Worm (Caenorhabditis elegans): Measurements from ENCODE around the gene ubc-22.

The ubc-22 gene

ce11 chrX:8882162-8882561, 13.2 kb upstream of the ubc-22 start:
- TF ChIP-seq cog-1 (tag; optimal IDR thresholded peaks at IDR 0.05) (no peak), med-1 (GFP tag; optimal IDR thresholded peaks at IDR 0.05; ENCODE audit: insufficient read depth) (no peak), klf-2 (GFP tag; conservative IDR thresholded peaks at IDR 0.05) (no peak), ztf-23 (GFP tag; IDR thresholded peaks at IDR 0.05) (no peak), flt-1 (GFP tag; IDR thresholded peaks at IDR 0.05) (no peak), tab-1 (GFP tag; IDR thresholded peaks at IDR 0.05) (no peak), T22C8.4 (GFP tag; IDR thresholded peaks at IDR 0.05) (no peak), ztf-29 (GFP tag; IDR thresholded peaks at IDR 0.05) (no peak), ref-1 (GFP tag; conservative IDR thresholded peaks at IDR 0.05) (no peak)

- TF ChIP-seq ztf-29 (GFP tag; IDR thresholded peaks at IDR 0.05) (no peak), T22C8.4 (GFP tag; IDR thresholded peaks at IDR 0.05) (no peak), flt-1 (GFP tag; IDR thresholded peaks at IDR 0.05) (no peak), ztf-23 (GFP tag; IDR thresholded peaks at IDR 0.05) (no peak), klf-2 (GFP tag; conservative IDR thresholded peaks at IDR 0.05) (no peak), cog-1 (tag; optimal IDR thresholded peaks at IDR 0.05) (no peak), tab-1 (GFP tag; IDR thresholded peaks at IDR 0.05) (no peak)
These were observed 10.4 kb upstream of the ubc-22 start, which contains the start of gene C06E2.2 for ce11 chrX:8879349-8879748. TSS of gene C06E2.2 (plus strand) at chrX:8879649.

- no peak for TF ChIP-seq ztf-23 (GFP tag; IDR thresholded peaks at IDR 0.05)
These were observed 9.7 kb upstream of the ubc-22 start for ce11 chrX:8878709-8879108.

ce11 chrX:8877162-8877561, 8.2 kb upstream of the ubc-22 start:
- TF ChIP-seq ztf-29 (GFP tag; IDR thresholded peaks at IDR 0.05) (no peak), klf-2 (GFP tag; conservative IDR thresholded peaks at IDR 0.05) (no peak), T22C8.4 (GFP tag; IDR thresholded peaks at IDR 0.05) (no peak), tab-1 (GFP tag; IDR thresholded peaks at IDR 0.05) (no peak), ztf-23 (GFP tag; IDR thresholded peaks at IDR 0.05) (no peak), flt-1 (GFP tag; IDR thresholded peaks at IDR 0.05) (no peak), cog-1 (tag; optimal IDR thresholded peaks at IDR 0.05) (no peak), ref-1 (GFP tag; conservative IDR thresholded peaks at IDR 0.05) (no peak), med-1 (GFP tag; optimal IDR thresholded peaks at IDR 0.05; ENCODE audit: insufficient read depth) (no peak)

ce11 chrX:8875867-8876266, 6.9 kb upstream of the ubc-22 start:
- TF ChIP-seq med-1 (GFP tag; optimal IDR thresholded peaks at IDR 0.05; ENCODE audit: insufficient read depth) (no peak), ztf-23 (GFP tag; IDR thresholded peaks at IDR 0.05) (no peak), T22C8.4 (GFP tag; IDR thresholded peaks at IDR 0.05) (no peak), cog-1 (tag; optimal IDR thresholded peaks at IDR 0.05) (no peak), ztf-29 (GFP tag; IDR thresholded peaks at IDR 0.05) (no peak), klf-2 (GFP tag; conservative IDR thresholded peaks at IDR 0.05) (no peak), ref-1 (GFP tag; conservative IDR thresholded peaks at IDR 0.05) (no peak), flt-1 (GFP tag; IDR thresholded peaks at IDR 0.05) (no peak), tab-1 (GFP tag; IDR thresholded peaks at IDR 0.05) (no peak)

- TF ChIP-seq T22C8.4 (GFP tag; IDR thresholded peaks at IDR 0.05): no peak
- no peak for TF ChIP-seq klf-2 (GFP tag; conservative IDR thresholded peaks at IDR 0.05)
- no peak for TF ChIP-seq flt-1 (GFP tag; IDR thresholded peaks at IDR 0.05)
- TF ChIP-seq ref-1 (GFP tag; conservative IDR thresholded peaks at IDR 0.05): no peak
- no peak for TF ChIP-seq ztf-23 (GFP tag; IDR thresholded peaks at IDR 0.05)
- no peak for TF ChIP-seq ztf-29 (GFP tag; IDR thresholded peaks at IDR 0.05)
- TF ChIP-seq cog-1 (tag; optimal IDR thresholded peaks at IDR 0.05): no peak
- no peak for TF ChIP-seq tab-1 (GFP tag; IDR thresholded peaks at IDR 0.05)
- TF ChIP-seq med-1 (GFP tag; optimal IDR thresholded peaks at IDR 0.05; ENCODE audit: insufficient read depth): no peak
These were observed 5.8 kb upstream of the ubc-22 start, which contains the start of gene C06E2.1 for ce11 chrX:8874748-8875147. TSS of gene C06E2.1 (minus strand) at chrX:8874848.

DNA sequence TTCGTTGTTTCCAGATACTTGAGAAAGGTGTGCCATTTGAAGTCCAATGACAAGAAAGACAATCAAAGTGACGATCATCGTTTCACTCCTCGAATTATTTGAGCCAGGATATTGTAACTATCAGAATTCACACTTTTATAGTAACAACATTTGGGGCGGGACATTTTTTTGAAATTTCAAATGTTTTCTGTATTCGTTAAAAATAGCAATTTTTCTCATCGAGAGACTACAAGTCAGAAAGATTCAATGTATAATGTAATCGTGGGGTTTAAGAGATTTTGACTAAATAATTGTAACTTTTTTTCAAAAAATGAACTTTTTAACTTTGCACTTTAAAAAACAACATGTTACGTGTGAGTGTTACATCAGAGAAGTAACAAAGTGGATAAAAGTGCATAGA, 2.4 kb downstream of the ubc-22 start, which contains the start of gene ins-9:
ins-9 (minus strand) TSS at position 101 of the 400 bp plus-strand sequence.
- TF ChIP-seq cog-1 (tag; optimal IDR thresholded peaks at IDR 0.05) (no peak), T22C8.4 (GFP tag; IDR thresholded peaks at IDR 0.05) (no peak), med-1 (GFP tag; optimal IDR thresholded peaks at IDR 0.05; ENCODE audit: insufficient read depth) (no peak), flt-1 (GFP tag; IDR thresholded peaks at IDR 0.05) (no peak), ztf-29 (GFP tag; IDR thresholded peaks at IDR 0.05) (no peak), klf-2 (GFP tag; conservative IDR thresholded peaks at IDR 0.05) (no peak), ztf-23 (GFP tag; IDR thresholded peaks at IDR 0.05) (no peak), tab-1 (GFP tag; IDR thresholded peaks at IDR 0.05) (no peak), ref-1 (GFP tag; conservative IDR thresholded peaks at IDR 0.05) (no peak)

DNA sequence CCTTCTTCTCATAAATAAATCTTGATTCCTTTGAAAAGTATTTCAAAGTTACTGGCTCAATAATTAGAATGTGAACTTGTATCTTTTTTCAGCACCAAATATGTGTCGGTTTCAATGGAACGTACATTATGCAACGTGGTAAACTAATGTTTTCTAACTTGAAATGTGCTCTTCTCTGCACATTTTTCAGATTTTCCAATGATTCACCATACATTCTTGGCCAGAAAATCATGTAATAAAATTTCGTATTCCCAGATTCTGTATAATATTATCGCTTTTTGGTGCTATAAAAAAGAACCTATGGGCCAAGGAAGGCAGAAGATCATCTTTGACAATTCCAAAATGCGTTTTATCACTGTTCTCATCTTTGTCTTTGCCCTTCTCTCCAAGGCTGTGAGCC, 8.0 kb downstream of the ubc-22 start, which contains the start of gene C06E2.9:
C06E2.9 (plus strand) TSS at position 301 of the 400 bp plus-strand sequence.
- TF ChIP-seq tab-1 (GFP tag; IDR thresholded peaks at IDR 0.05) (no peak), ztf-23 (GFP tag; IDR thresholded peaks at IDR 0.05) (no peak), flt-1 (GFP tag; IDR thresholded peaks at IDR 0.05) (no peak), T22C8.4 (GFP tag; IDR thresholded peaks at IDR 0.05) (no peak), ref-1 (GFP tag; conservative IDR thresholded peaks at IDR 0.05) (no peak), ztf-29 (GFP tag; IDR thresholded peaks at IDR 0.05) (no peak)

DNA sequence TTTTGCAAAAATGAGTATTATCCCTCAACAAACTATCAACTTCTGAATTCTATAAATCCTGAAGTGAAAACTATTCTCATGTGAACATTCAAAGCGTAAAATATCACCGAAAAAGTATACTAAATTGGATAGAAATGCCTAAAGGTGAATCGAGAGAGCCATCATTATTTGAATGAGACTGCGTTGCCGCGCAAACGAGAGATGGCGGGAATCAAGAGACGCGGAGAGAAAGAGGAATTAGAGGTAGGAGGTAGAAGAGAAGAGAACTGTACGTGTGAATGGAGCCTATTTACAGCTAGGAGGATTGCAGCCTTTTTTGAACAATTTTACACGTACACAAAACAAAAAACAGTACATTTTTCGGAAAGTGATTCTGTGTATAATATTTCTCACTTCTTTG, 9.4 kb downstream of the ubc-22 start:
- TF ChIP-seq flt-1 (GFP tag; IDR thresholded peaks at IDR 0.05): no peak
- TF ChIP-seq ztf-23 (GFP tag; IDR thresholded peaks at IDR 0.05): no peak
- TF ChIP-seq klf-2 (GFP tag; conservative IDR thresholded peaks at IDR 0.05): no peak
- TF ChIP-seq tab-1 (GFP tag; IDR thresholded peaks at IDR 0.05): no peak
- TF ChIP-seq cog-1 (tag; optimal IDR thresholded peaks at IDR 0.05): no peak
- TF ChIP-seq T22C8.4 (GFP tag; IDR thresholded peaks at IDR 0.05): no peak

DNA sequence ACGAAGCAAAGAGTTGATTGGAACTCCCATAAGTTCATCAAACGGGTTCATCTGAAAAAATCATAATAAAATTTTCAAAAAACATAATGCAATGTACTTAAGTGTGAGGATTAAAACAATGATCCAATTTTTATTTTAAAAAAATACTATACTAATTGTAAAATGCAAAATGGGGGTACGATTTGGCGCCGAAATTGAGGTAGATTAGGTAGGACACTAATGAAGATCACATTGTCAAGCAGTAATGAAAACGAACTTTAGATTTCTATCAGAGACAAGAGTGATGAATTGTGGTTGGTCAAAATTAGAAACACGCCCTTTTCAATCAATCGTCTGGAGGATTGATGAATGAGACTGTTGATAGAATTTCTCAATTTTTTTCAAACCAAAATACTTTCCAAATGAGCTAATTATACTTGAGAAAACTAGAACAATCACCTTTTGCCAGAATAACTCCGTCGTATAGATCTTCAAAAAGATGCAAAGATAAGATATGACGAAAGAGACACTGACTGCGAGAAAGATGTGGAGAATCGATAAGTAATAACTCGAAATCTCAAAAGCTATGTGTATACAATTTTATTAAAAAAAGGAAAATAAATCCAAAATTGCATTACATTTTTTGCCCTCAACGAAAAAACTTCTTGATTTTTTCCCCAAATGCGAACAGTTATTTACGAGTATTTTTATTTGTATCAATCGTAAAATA, 10.9 kb downstream of the ubc-22 start, which contains the start of gene C06E2.5:
C06E2.5 (minus strand) TSS at position 51 of the 709 bp plus-strand sequence.
- no peak for TF ChIP-seq ztf-23 (GFP tag; IDR thresholded peaks at IDR 0.05)
- TF ChIP-seq tab-1 (GFP tag; IDR thresholded peaks at IDR 0.05): no peak
- no peak for TF ChIP-seq cog-1 (tag; optimal IDR thresholded peaks at IDR 0.05)
- no peak for TF ChIP-seq flt-1 (GFP tag; IDR thresholded peaks at IDR 0.05)
- no peak for TF ChIP-seq ztf-29 (GFP tag; IDR thresholded peaks at IDR 0.05)
- TF ChIP-seq med-1 (GFP tag; optimal IDR thresholded peaks at IDR 0.05; ENCODE audit: insufficient read depth): no peak
- no peak for TF ChIP-seq ref-1 (GFP tag; conservative IDR thresholded peaks at IDR 0.05)
- TF ChIP-seq T22C8.4 (GFP tag; IDR thresholded peaks at IDR 0.05): no peak
- no peak for TF ChIP-seq klf-2 (GFP tag; conservative IDR thresholded peaks at IDR 0.05)

Measured in whole organism, midembryonic.